Fruit fly (Drosophila melanogaster) whole organism, adult: ENCODE measurements around the gene Pex16.

Experiments
- CG5204 ChIP-seq: fragments of 200-800 bp; sonication (Bioruptor generic); optimal IDR thresholded peaks from 2 replicates; lab custom pipeline; 2016; ENCODE audit warnings: missing biosample characterization, missing genetic modification characterization
- CG7101 ChIP-seq: fragments of 200-800 bp; sonication (Bioruptor generic); optimal IDR thresholded peaks from 2 replicates; lab custom pipeline; 2018; ENCODE audit warnings: missing biosample characterization, mild to moderate bottlenecking, missing genetic modification characterization, moderate library complexity
- cic ChIP-seq: fragments of 200-800 bp; sonication (Bioruptor generic); optimal IDR thresholded peaks from 2 replicates; lab custom pipeline; 2017; ENCODE audit warnings: missing biosample characterization, mild to moderate bottlenecking, missing genetic modification characterization, moderate library complexity
- kay ChIP-seq: fragments of 200-800 bp; sonication (Bioruptor generic); peaks from one replicate; lab custom pipeline; 2016; ENCODE audit warnings: missing biosample characterization, missing genetic modification characterization, borderline replicate concordance
- pad ChIP-seq: fragments of 200-800 bp; sonication (Bioruptor generic); optimal IDR thresholded peaks from 3 replicates; lab custom pipeline; 2017; ENCODE audit warnings: missing biosample characterization, missing genetic modification characterization, mild to moderate bottlenecking, moderate library complexity, missing genetic modification reagents

- no peak for TF ChIP-seq CG5204 (GFP tag; lab: Kevin White, UChicago)
- no peak for TF ChIP-seq cic (GFP tag; lab: Kevin White, UChicago)
- no peak for TF ChIP-seq pad (GFP tag; lab: Kevin White, UChicago)
- TF ChIP-seq CG7101 (tag; lab: Kevin White, UChicago): peak; percentile 70
- peak; percentile 90 for TF ChIP-seq kay (GFP tag; lab: Kevin White, UChicago)
Measured at dm6 chr3L:20771891-20772646, 6.0 kb downstream of the Pex16 start.
